Fruit fly (Drosophila melanogaster) whole organism, embryonic: Measurements from ENCODE around the gene PIP82.

Experiments
- Ada2b ChIP-seq: fragments of 200-800 bp; sonication (Bioruptor generic); IDR thresholded peaks from 2 replicates; pipeline ENCODE4 v1.3.6; 2022; ENCODE audit warnings: missing biosample characterization, missing genetic modification characterization
- Asciz ChIP-seq: fragments of 200-800 bp; sonication (Bioruptor generic); optimal IDR thresholded peaks from 2 replicates; lab custom pipeline; 2017; ENCODE audit warnings: missing biosample characterization, mild to moderate bottlenecking, missing genetic modification characterization, missing genetic modification reagents
- B-H1 ChIP-seq: fragments of 200-800 bp; sonication (Bioruptor generic); IDR thresholded peaks from 3 replicates; pipeline ENCODE4 v1.3.6; 2022; ENCODE audit warnings: missing biosample characterization, missing genetic modification characterization
- CG10209 ChIP-seq: fragments of 200-800 bp; sonication (Bioruptor generic); optimal IDR thresholded peaks from 3 replicates; lab custom pipeline; 2017; ENCODE audit warnings: missing biosample characterization, mild to moderate bottlenecking, missing genetic modification characterization, missing genetic modification reagents
- CG11247 ChIP-seq: fragments of 200-800 bp; sonication (Bioruptor generic); IDR thresholded peaks from 2 replicates; pipeline ENCODE4 v1.3.6; 2022; ENCODE audit warnings: missing biosample characterization, missing genetic modification characterization
- CG11504 ChIP-seq: fragments of 200-800 bp; sonication (Bioruptor generic); optimal IDR thresholded peaks from 3 replicates; lab custom pipeline; 2019; ENCODE audit warnings: missing biosample characterization, mild to moderate bottlenecking, missing genetic modification characterization, moderate library complexity
- CG12071 ChIP-seq: fragments of 200-800 bp; sonication (Bioruptor generic); optimal IDR thresholded peaks from 3 replicates; lab custom pipeline; 2018; ENCODE audit warnings: missing biosample characterization, mild to moderate bottlenecking, missing genetic modification characterization
- CG1529 ChIP-seq: fragments of 200-800 bp; sonication (Bioruptor generic); optimal IDR thresholded peaks from 3 replicates; lab custom pipeline; 2018; ENCODE audit warnings: missing biosample characterization, missing genetic modification characterization
- CG15696 ChIP-seq: fragments of 200-800 bp; sonication (Bioruptor generic); optimal IDR thresholded peaks from 2 replicates; lab custom pipeline; 2019; ENCODE audit warnings: missing biosample characterization, mild to moderate bottlenecking, missing genetic modification characterization, moderate library complexity
- CG1647 ChIP-seq: fragments of 200-800 bp; sonication (Bioruptor generic); optimal IDR thresholded peaks from 3 replicates; lab custom pipeline; 2016; ENCODE audit warnings: missing biosample characterization, missing genetic modification characterization
- CG17361 ChIP-seq: fragments of 200-800 bp; sonication (Bioruptor generic); IDR thresholded peaks from 3 replicates; pipeline ENCODE4 v1.3.6; 2022; ENCODE audit warnings: missing biosample characterization, missing genetic modification characterization
- CG18262 ChIP-seq: fragments of 200-800 bp; optimal IDR thresholded peaks from 3 replicates; lab custom pipeline; 2019; ENCODE audit warnings: missing biosample characterization, mild to moderate bottlenecking, missing genetic modification characterization, moderate library complexity
- CG2678 ChIP-seq: fragments of 200-800 bp; sonication (Bioruptor generic); optimal IDR thresholded peaks from 3 replicates; lab custom pipeline; 2019; ENCODE audit warnings: missing biosample characterization, mild to moderate bottlenecking, missing genetic modification characterization, moderate library complexity
- CG31441 ChIP-seq: fragments of 200-800 bp; sonication (Bioruptor generic); IDR thresholded peaks from 2 replicates; pipeline ENCODE4 v1.3.6; 2022; ENCODE audit warnings: missing biosample characterization, missing genetic modification characterization
- CG32772 ChIP-seq: fragments of 200-800 bp; sonication (Bioruptor generic); IDR thresholded peaks from 2 replicates; pipeline ENCODE4 v1.3.6; 2022; ENCODE audit warnings: missing biosample characterization, missing genetic modification characterization
- CG6272 ChIP-seq: fragments of 200-800 bp; sonication (Bioruptor generic); IDR thresholded peaks from 2 replicates; pipeline ENCODE4 v1.3.6; 2022; ENCODE audit warnings: missing biosample characterization, missing genetic modification characterization
- CG6689 ChIP-seq: fragments of 200-800 bp; sonication (Bioruptor generic); IDR thresholded peaks from 2 replicates; pipeline ENCODE4 v1.3.6; 2022; ENCODE audit warnings: missing biosample characterization, missing genetic modification characterization
- CG6813 ChIP-seq: fragments of 200-800 bp; sonication (Bioruptor generic); optimal IDR thresholded peaks from 2 replicates; lab custom pipeline; 2017; ENCODE audit warnings: missing biosample characterization, missing genetic modification characterization, mild to moderate bottlenecking, moderate library complexity, missing genetic modification reagents
- CG8765 ChIP-seq: fragments of 200-800 bp; sonication (Bioruptor generic); IDR thresholded peaks from 2 replicates; pipeline ENCODE4 v1.3.6; 2022; ENCODE audit warnings: missing biosample characterization, missing genetic modification characterization
- CG8924 ChIP-seq: fragments of 200-800 bp; optimal IDR thresholded peaks from 3 replicates; lab custom pipeline; 2019; ENCODE audit warnings: missing biosample characterization, mild to moderate bottlenecking, missing genetic modification characterization, moderate library complexity
- Dbx ChIP-seq: fragments of 200-800 bp; sonication (Bioruptor generic); IDR thresholded peaks from 3 replicates; pipeline ENCODE4 v1.3.6; 2022; ENCODE audit warnings: missing biosample characterization, missing genetic modification characterization
- Drgx ChIP-seq: fragments of 200-800 bp; sonication (Bioruptor generic); IDR thresholded peaks from 2 replicates; pipeline ENCODE4 v1.3.6; 2022; ENCODE audit warnings: missing biosample characterization, missing genetic modification characterization
- Elba2 ChIP-seq: fragments of 200-800 bp; sonication (Bioruptor generic); optimal IDR thresholded peaks from 3 replicates; lab custom pipeline; 2016; ENCODE audit warnings: missing biosample characterization, missing genetic modification characterization
- Ets97D ChIP-seq: fragments of 200-800 bp; sonication (Bioruptor generic); optimal IDR thresholded peaks from 3 replicates; lab custom pipeline; 2016; ENCODE audit warnings: missing biosample characterization, missing genetic modification characterization
- Gsc ChIP-seq: fragments of 200-800 bp; sonication (Bioruptor generic); IDR thresholded peaks from 2 replicates; pipeline ENCODE4 v1.3.6; 2022; ENCODE audit warnings: missing biosample characterization, missing genetic modification characterization
- HLH54F ChIP-seq: fragments of 200-800 bp; sonication (Bioruptor generic); optimal IDR thresholded peaks from 3 replicates; lab custom pipeline; 2016; ENCODE audit warnings: missing biosample characterization, missing genetic modification characterization
- HmgZ ChIP-seq: fragments of 200-800 bp; sonication (Bioruptor generic); optimal IDR thresholded peaks from 2 replicates; lab custom pipeline; 2018; ENCODE audit warnings: missing biosample characterization, mild to moderate bottlenecking, missing genetic modification characterization
- PHDP ChIP-seq: fragments of 200-800 bp; sonication (Bioruptor generic); optimal IDR thresholded peaks from 3 replicates; lab custom pipeline; 2018; ENCODE audit warnings: missing biosample characterization, mild to moderate bottlenecking, missing genetic modification characterization, moderate library complexity
- Ptx1 ChIP-seq: fragments of 200-800 bp; sonication (Bioruptor generic); IDR thresholded peaks from 2 replicates; pipeline ENCODE4 v1.3.6; 2022; ENCODE audit warnings: missing biosample characterization, missing genetic modification characterization
- Ssrp ChIP-seq: fragments of 200-800 bp; sonication (Bioruptor generic); optimal IDR thresholded peaks from 2 replicates; lab custom pipeline; 2018; ENCODE audit warnings: missing biosample characterization, mild to moderate bottlenecking, missing genetic modification characterization, moderate library complexity
- Trl ChIP-seq, 3 experiments: fragments of >200 bp in 2 of 3; fragments of 200-800 bp in 1 of 3; sonication (Bioruptor generic) in 1 of 3; optimal IDR thresholded peaks; 2 replicates in 1 of 3; 3 replicates in 2 of 3; lab custom pipeline; 2016 to 2017; ENCODE audit warnings: missing biosample characterization in 1 of 3, missing genetic modification characterization in 1 of 3
- Xrp1 ChIP-seq: fragments of 200-800 bp; sonication (Bioruptor generic); IDR thresholded peaks from 2 replicates; pipeline ENCODE4 v1.3.6; 2022; ENCODE audit warnings: missing biosample characterization, missing genetic modification characterization
- bsh ChIP-seq, 2 experiments: fragments of 200-800 bp; sonication (Bioruptor generic); optimal IDR thresholded peaks; 2 replicates each; lab custom pipeline; 2017 to 2018; ENCODE audit warnings: mild to moderate bottlenecking in 2 of 2, missing biosample characterization in 2 of 2, missing genetic modification characterization in 2 of 2, moderate library complexity in 1 of 2
- chif ChIP-seq, 2 experiments: fragments of 200-800 bp; sonication (Bioruptor generic); optimal IDR thresholded peaks; 3 replicates each; lab custom pipeline; 2016; ENCODE audit warnings: missing biosample characterization in 2 of 2, missing genetic modification characterization in 2 of 2
- ci ChIP-seq: fragments of 200-800 bp; sonication (Bioruptor generic); IDR thresholded peaks from 3 replicates; pipeline ENCODE4 v1.3.6; 2022; ENCODE audit warnings: missing biosample characterization, missing genetic modification characterization
- en ChIP-seq: fragments of 200-800 bp; sonication (Bioruptor generic); optimal IDR thresholded peaks from 2 replicates; lab custom pipeline; 2016; ENCODE audit warnings: missing biosample characterization, missing genetic modification characterization
- gcm2 ChIP-seq: fragments of 200-800 bp; sonication (Bioruptor generic); optimal IDR thresholded peaks from 2 replicates; lab custom pipeline; 2016; ENCODE audit warnings: missing biosample characterization, missing genetic modification characterization
- gem ChIP-seq: fragments of 200-800 bp; sonication (Bioruptor generic); optimal IDR thresholded peaks from 2 replicates; lab custom pipeline; 2019; ENCODE audit warnings: missing biosample characterization, mild to moderate bottlenecking, missing genetic modification characterization, moderate library complexity
- gt ChIP-seq: fragments of 200-800 bp; sonication (Bioruptor generic); IDR thresholded peaks from 2 replicates; pipeline ENCODE4 v1.3.6; 2022; ENCODE audit warnings: missing biosample characterization, missing genetic modification characterization
- jing ChIP-seq: fragments of 200-800 bp; sonication (Bioruptor generic); optimal IDR thresholded peaks from 2 replicates; lab custom pipeline; 2018; ENCODE audit warnings: missing biosample characterization, mild to moderate bottlenecking, missing genetic modification characterization
- kah ChIP-seq: fragments of 200-800 bp; sonication (Bioruptor generic); optimal IDR thresholded peaks from 2 replicates; lab custom pipeline; 2018; ENCODE audit warnings: missing biosample characterization, mild to moderate bottlenecking, missing genetic modification characterization
- maf-S ChIP-seq: fragments of 200-800 bp; sonication (Bioruptor generic); optimal IDR thresholded peaks from 2 replicates; lab custom pipeline; 2016; ENCODE audit warnings: missing biosample characterization, missing genetic modification characterization
- mam ChIP-seq: fragments of 200-800 bp; sonication (Bioruptor generic); optimal IDR thresholded peaks from 3 replicates; lab custom pipeline; 2016; ENCODE audit warnings: missing biosample characterization, missing genetic modification characterization
- pan ChIP-seq, 4 experiments: fragments of >200 bp in 3 of 4; fragments of 200-800 bp in 1 of 4; sonication (Bioruptor generic) in 1 of 4; optimal IDR thresholded peaks in 3 of 4; IDR thresholded peaks in 1 of 4; 2 replicates each; pipeline versions ENCODE4 v1.3.6 to Lab custom; 2017 to 2022; ENCODE audit warnings: missing biosample characterization in 2 of 4, missing genetic modification characterization in 2 of 4, mixed read lengths in 1 of 4
- row ChIP-seq: fragments of 200-800 bp; sonication (Bioruptor generic); IDR thresholded peaks from 3 replicates; pipeline ENCODE4 v1.3.6; 2022; ENCODE audit warnings: missing biosample characterization, missing genetic modification characterization
- sisA ChIP-seq: fragments of 200-800 bp; sonication (Bioruptor generic); IDR thresholded peaks from 2 replicates; pipeline ENCODE4 v1.3.6; 2022; ENCODE audit warnings: missing biosample characterization, missing genetic modification characterization
- tgo ChIP-seq: fragments of 200-800 bp; sonication (Bioruptor generic); IDR thresholded peaks from 3 replicates; pipeline ENCODE4 v1.3.6; 2022; ENCODE audit warnings: missing biosample characterization, missing genetic modification characterization
- vfl ChIP-seq: fragments of 200-800 bp; sonication (Bioruptor generic); optimal IDR thresholded peaks from 2 replicates; lab custom pipeline; 2016; ENCODE audit warnings: missing biosample characterization, missing genetic modification characterization
- vvl ChIP-seq: fragments of 200-800 bp; sonication (Bioruptor generic); IDR thresholded peaks from 2 replicates; pipeline ENCODE4 v1.3.6; 2022; ENCODE audit warnings: missing biosample characterization, missing genetic modification characterization

PIP82 gene

dm6 chrX:8536649-8537048 lies 7.2 kb upstream of the PIP82 start (continued):
- peak; percentile 8 for TF ChIP-seq CG12071 (GFP tag; lab: Kevin White, UChicago)
- peak in 1 of 2 experiments; percentile 22 for TF ChIP-seq bsh (GFP tag; optimal IDR thresholded peaks at IDR 0.05; lab: Kevin White, UChicago)
- TF ChIP-seq CG1529 = no peak
- TF ChIP-seq mam (GFP tag; lab: Kevin White, UChicago) = peak; percentile 46

dm6 chrX:8534734-8535133 lies 5.2 kb upstream of the PIP82 start:
- TF ChIP-seq kah (GFP tag; lab: Kevin White, UChicago) = no peak
- no peak for TF ChIP-seq CG10209 (GFP tag; lab: Kevin White, UChicago)
- peak; percentile 45; the same call in 2 of the 3 replicates for TF ChIP-seq CG17361 (GFP tag; lab: Robert Waterston, UW)
- TF ChIP-seq chif (GFP tag; optimal IDR thresholded peaks at IDR 0.05; lab: Kevin White, UChicago) = no peak
- peak; percentile 12 for TF ChIP-seq Ssrp
- TF ChIP-seq B-H1 (GFP tag; lab: Robert Waterston, UW) = no peak
- TF ChIP-seq Ptx1 = peak; percentile 39; the same call in 1 of the 2 replicates
- TF ChIP-seq CG1647 (GFP tag; lab: Kevin White, UChicago) = no peak
- no peak for TF ChIP-seq Dbx (GFP tag; lab: Robert Waterston, UW)
- TF ChIP-seq CG8765 = no peak
- TF ChIP-seq row (GFP tag; lab: Robert Waterston, UW) = peak; percentile 39; the same call in 2 of the 3 replicates
- TF ChIP-seq vvl (GFP tag; lab: Robert Waterston, UW) = peak; percentile 40; the same call in 1 of the 2 replicates
- no peak for TF ChIP-seq pan (optimal IDR thresholded peaks at IDR 0.05; lab: Kevin White, UChicago)
- peak in 1 of 2 experiments; percentile 43 for TF ChIP-seq pan (GFP tag; optimal IDR thresholded peaks at IDR 0.05 in 1 of 2, IDR thresholded peaks at IDR 0.05 in 1 of 2)
- peak; percentile 12 for TF ChIP-seq Asciz (GFP tag; lab: Kevin White, UChicago)
- no peak for TF ChIP-seq CG6689 (GFP tag; lab: Robert Waterston, UW)
- TF ChIP-seq CG11247 (GFP tag; lab: Robert Waterston, UW) = no peak
- no peak for TF ChIP-seq Ada2b (GFP tag; lab: Robert Waterston, UW)
- 0 out of 2 replicates have a peak, but pooled peaks have one; percentile 20 for TF ChIP-seq CG32772
- TF ChIP-seq PHDP = no peak
- 0 out of 3 replicates have a peak, but pooled peaks have one; percentile 17 for TF ChIP-seq ci
- no peak for TF ChIP-seq Trl (optimal IDR thresholded peaks at IDR 0.05; lab: Kevin White, UChicago)
- no peak for TF ChIP-seq Trl (GFP tag; optimal IDR thresholded peaks at IDR 0.05; lab: Kevin White, UChicago)
- TF ChIP-seq gcm2 (GFP tag; lab: Kevin White, UChicago) = no peak
- TF ChIP-seq jing (GFP tag; lab: Kevin White, UChicago) = no peak
- no peak for TF ChIP-seq Ets97D (GFP tag; lab: Kevin White, UChicago)
- TF ChIP-seq CG31441 (GFP tag; lab: Robert Waterston, UW) = peak; percentile 47; the same call in 1 of the 2 replicates
- peak; percentile 68 for TF ChIP-seq Drgx (GFP tag; lab: Robert Waterston, UW)
- no peak for TF ChIP-seq CG6272 (GFP tag; lab: Robert Waterston, UW)
- peak; percentile 26 for TF ChIP-seq CG18262 (tag; lab: Kevin White, UChicago)
- TF ChIP-seq Xrp1 (GFP tag; lab: Robert Waterston, UW) = peak; percentile 32; the same call in 1 of the 2 replicates
- TF ChIP-seq CG6813 (GFP tag; lab: Kevin White, UChicago) = no peak
- TF ChIP-seq CG8924 = no peak
- TF ChIP-seq en = no peak
- TF ChIP-seq CG11504 (tag; lab: Kevin White, UChicago) = peak; percentile 48
- TF ChIP-seq tgo = peak; percentile 34; the same call in 2 of the 3 replicates
- TF ChIP-seq CG2678 = peak; percentile 41
- no peak for TF ChIP-seq HLH54F (GFP tag; lab: Kevin White, UChicago)
- TF ChIP-seq sisA (GFP tag; lab: Robert Waterston, UW) = peak; percentile 13; the same call in 1 of the 2 replicates
- peak; percentile 64 for TF ChIP-seq gem (tag; lab: Kevin White, UChicago)
- no peak for TF ChIP-seq maf-S
- TF ChIP-seq gt = no peak
- TF ChIP-seq CG15696 (tag; lab: Kevin White, UChicago) = no peak
- TF ChIP-seq bsh (GFP tag; optimal IDR thresholded peaks at IDR 0.05; lab: Kevin White, UChicago) = peak in 1 of 2 experiments; percentile 30
- no peak for TF ChIP-seq vfl (GFP tag; lab: Kevin White, UChicago)
- no peak for TF ChIP-seq HmgZ (tag; lab: Kevin White, UChicago)
- no peak for TF ChIP-seq Elba2 (GFP tag; lab: Kevin White, UChicago)
- TF ChIP-seq Gsc (GFP tag; lab: Robert Waterston, UW) = no peak
